Fruit fly (Drosophila melanogaster) whole organism, embryonic: Measurements from ENCODE around the gene pod1.

Experiments
- Atf-2 ChIP-seq: fragments of 200-800 bp; sonication (Bioruptor generic); optimal IDR thresholded peaks from 2 replicates; lab custom pipeline; 2016; ENCODE audit warnings: missing biosample characterization, missing genetic modification characterization
- CG11456 ChIP-seq: fragments of 200-800 bp; sonication (Bioruptor generic); IDR thresholded peaks from 3 replicates; pipeline ENCODE4 v1.3.6; 2022; ENCODE audit warnings: missing biosample characterization, missing genetic modification characterization
- CG12391 ChIP-seq: fragments of 200-800 bp; sonication (Bioruptor generic); optimal IDR thresholded peaks from 3 replicates; lab custom pipeline; 2018; ENCODE audit warnings: missing biosample characterization, mild to moderate bottlenecking, missing genetic modification characterization, moderate library complexity
- CG12744 ChIP-seq: fragments of 200-800 bp; sonication (Bioruptor generic); optimal IDR thresholded peaks from 2 replicates; lab custom pipeline; 2016; ENCODE audit warnings: missing biosample characterization, missing genetic modification characterization
- CG13894 ChIP-seq: fragments of 200-800 bp; sonication (Bioruptor generic); optimal IDR thresholded peaks from 3 replicates; lab custom pipeline; 2018; ENCODE audit warnings: missing biosample characterization, mild to moderate bottlenecking, missing genetic modification characterization, moderate library complexity
- CG14667 ChIP-seq: fragments of 200-800 bp; sonication (Bioruptor generic); IDR thresholded peaks from 2 replicates; pipeline ENCODE4 v1.3.6; 2022; ENCODE audit warnings: missing biosample characterization, missing genetic modification characterization
- CG14710 ChIP-seq: fragments of 200-800 bp; sonication (Bioruptor generic); optimal IDR thresholded peaks from 3 replicates; lab custom pipeline; 2019; ENCODE audit warnings: missing biosample characterization, mild to moderate bottlenecking, missing genetic modification characterization, moderate library complexity
- CG16813 ChIP-seq: fragments of 200-800 bp; sonication (Bioruptor generic); IDR thresholded peaks from 3 replicates; pipeline ENCODE4 v1.3.6; 2022; ENCODE audit warnings: missing biosample characterization, missing genetic modification characterization; ENCODE audit not compliant: partially characterized antibody
- CG17186 ChIP-seq: fragments of 200-800 bp; sonication (Bioruptor generic); optimal IDR thresholded peaks from 3 replicates; lab custom pipeline; 2017; ENCODE audit warnings: missing biosample characterization, missing genetic modification reagents, missing genetic modification characterization
- CG17612 ChIP-seq: fragments of 200-800 bp; sonication (Bioruptor generic); IDR thresholded peaks from 2 replicates; pipeline ENCODE4 v1.3.6; 2022; ENCODE audit warnings: missing biosample characterization, missing genetic modification characterization
- CG18476 ChIP-seq: fragments of 200-800 bp; sonication (Bioruptor generic); optimal IDR thresholded peaks from 2 replicates; lab custom pipeline; 2016; ENCODE audit warnings: missing biosample characterization, mild to moderate bottlenecking, missing genetic modification characterization
- CG2120 ChIP-seq: fragments of 200-800 bp; sonication (Bioruptor generic); optimal IDR thresholded peaks from 3 replicates; lab custom pipeline; 2016; ENCODE audit warnings: missing biosample characterization, missing genetic modification characterization
- CG2712 ChIP-seq: fragments of 200-800 bp; optimal IDR thresholded peaks from 3 replicates; lab custom pipeline; 2019; ENCODE audit warnings: missing biosample characterization, mild to moderate bottlenecking, missing genetic modification characterization, moderate library complexity
- CG4360 ChIP-seq: fragments of 200-800 bp; sonication (Bioruptor generic); IDR thresholded peaks from 2 replicates; pipeline ENCODE4 v1.3.6; 2022; ENCODE audit warnings: missing biosample characterization, missing genetic modification characterization
- CG5180 ChIP-seq: fragments of 200-800 bp; sonication (Bioruptor generic); optimal IDR thresholded peaks from 3 replicates; lab custom pipeline; 2017; ENCODE audit warnings: missing biosample characterization, missing genetic modification characterization, mild to moderate bottlenecking, moderate library complexity, missing genetic modification reagents
- CG6654 ChIP-seq: fragments of 200-800 bp; sonication (Bioruptor generic); optimal IDR thresholded peaks from 2 replicates; lab custom pipeline; 2017; ENCODE audit warnings: missing biosample characterization, mild to moderate bottlenecking, missing genetic modification characterization
- CG6765 ChIP-seq: fragments of 200-800 bp; sonication (Bioruptor generic); optimal IDR thresholded peaks from 3 replicates; lab custom pipeline; 2017; ENCODE audit warnings: missing biosample characterization, mild to moderate bottlenecking, missing genetic modification characterization
- CG8359 ChIP-seq: fragments of 200-800 bp; sonication (Bioruptor generic); optimal IDR thresholded peaks from 2 replicates; lab custom pipeline; 2017; ENCODE audit warnings: missing biosample characterization, mild to moderate bottlenecking, missing genetic modification characterization, borderline replicate concordance
- CG8388 ChIP-seq: fragments of 200-800 bp; sonication (Bioruptor generic); optimal IDR thresholded peaks from 2 replicates; lab custom pipeline; 2019; ENCODE audit warnings: missing biosample characterization, mild to moderate bottlenecking, missing genetic modification characterization, moderate library complexity
- CTCF ChIP-seq: fragments of 200-800 bp; sonication (Bioruptor generic); optimal IDR thresholded peaks from 2 replicates; lab custom pipeline; 2017; ENCODE audit warnings: missing biosample characterization, mild to moderate bottlenecking, missing genetic modification characterization, moderate library complexity
- D19A ChIP-seq: fragments of 200-800 bp; optimal IDR thresholded peaks from 3 replicates; lab custom pipeline; 2019; ENCODE audit warnings: missing biosample characterization, mild to moderate bottlenecking, missing genetic modification characterization, moderate library complexity
- Dek ChIP-seq: fragments of 200-800 bp; sonication (Bioruptor generic); optimal IDR thresholded peaks from 3 replicates; lab custom pipeline; 2019; ENCODE audit warnings: missing biosample characterization, mild to moderate bottlenecking, missing genetic modification characterization, moderate library complexity
- H2.0 ChIP-seq: fragments of 200-800 bp; sonication (Bioruptor generic); IDR thresholded peaks from 2 replicates; pipeline ENCODE4 v1.3.6; 2022; ENCODE audit warnings: missing biosample characterization, missing genetic modification characterization
- HLH54F ChIP-seq: fragments of 200-800 bp; sonication (Bioruptor generic); optimal IDR thresholded peaks from 3 replicates; lab custom pipeline; 2016; ENCODE audit warnings: missing biosample characterization, missing genetic modification characterization
- Hey ChIP-seq: fragments of 200-800 bp; sonication (Bioruptor generic); optimal IDR thresholded peaks from 3 replicates; lab custom pipeline; 2018; ENCODE audit warnings: missing biosample characterization, mild to moderate bottlenecking, missing genetic modification characterization
- HmgD ChIP-seq: fragments of 200-800 bp; sonication (Bioruptor generic); optimal IDR thresholded peaks from 3 replicates; lab custom pipeline; 2016; ENCODE audit warnings: missing biosample characterization, missing genetic modification characterization
- Hr3 ChIP-seq: fragments of 200-800 bp; sonication (Bioruptor generic); optimal IDR thresholded peaks from 3 replicates; lab custom pipeline; 2016; ENCODE audit warnings: missing biosample characterization, missing genetic modification characterization
- Hr51 ChIP-seq, 2 experiments: fragments of 200-800 bp; sonication (Bioruptor generic); optimal IDR thresholded peaks; 2 replicates in 1 of 2; 3 replicates in 1 of 2; lab custom pipeline; 2016 to 2018; ENCODE audit warnings: missing biosample characterization in 2 of 2, missing genetic modification characterization in 2 of 2, mild to moderate bottlenecking in 1 of 2, moderate library complexity in 1 of 2
- Hsf ChIP-seq: fragments of 200-800 bp; sonication (Bioruptor generic); optimal IDR thresholded peaks from 3 replicates; lab custom pipeline; 2016; ENCODE audit warnings: missing biosample characterization, missing genetic modification characterization
- Meics ChIP-seq: fragments of 200-800 bp; sonication (Bioruptor generic); optimal IDR thresholded peaks from 2 replicates; lab custom pipeline; 2017; ENCODE audit warnings: missing biosample characterization, mild to moderate bottlenecking, missing genetic modification characterization
- Pdp1 ChIP-seq, 2 experiments: fragments of 200-800 bp; sonication (Bioruptor generic); optimal IDR thresholded peaks; 3 replicates each; lab custom pipeline; 2016; ENCODE audit warnings: missing biosample characterization in 2 of 2, missing genetic modification characterization in 2 of 2, mild to moderate bottlenecking in 1 of 2, moderate library complexity in 1 of 2
- Sin3A ChIP-seq: fragments of >200 bp; optimal IDR thresholded peaks from 2 replicates; lab custom pipeline; 2018
- ara ChIP-seq: fragments of 200-800 bp; sonication (Bioruptor generic); IDR thresholded peaks from 2 replicates; pipeline ENCODE4 v1.3.6; 2022; ENCODE audit warnings: missing biosample characterization, missing genetic modification characterization
- ase ChIP-seq: fragments of 200-800 bp; sonication (Bioruptor generic); IDR thresholded peaks from 3 replicates; pipeline ENCODE4 v1.3.6; 2022; ENCODE audit warnings: missing biosample characterization, missing genetic modification characterization
- bcd ChIP-seq: fragments of 200-800 bp; sonication (Bioruptor generic); optimal IDR thresholded peaks from 2 replicates; lab custom pipeline; 2017; ENCODE audit warnings: missing biosample characterization, mild to moderate bottlenecking, missing genetic modification characterization
- bowl ChIP-seq: fragments of 200-800 bp; sonication (Bioruptor generic); IDR thresholded peaks from 2 replicates; pipeline ENCODE4 v1.3.6; 2022; ENCODE audit warnings: missing biosample characterization, missing genetic modification characterization
- dan ChIP-seq: fragments of 200-800 bp; sonication (Bioruptor generic); IDR thresholded peaks from 2 replicates; pipeline ENCODE4 v1.3.6; 2022; ENCODE audit warnings: missing biosample characterization, missing genetic modification characterization
- danr ChIP-seq: fragments of 200-800 bp; sonication (Bioruptor generic); IDR thresholded peaks from 2 replicates; pipeline ENCODE4 v1.3.6; 2022; ENCODE audit warnings: missing biosample characterization, missing genetic modification characterization
- eyg ChIP-seq: fragments of 200-800 bp; sonication (Bioruptor generic); optimal IDR thresholded peaks from 3 replicates; lab custom pipeline; 2016; ENCODE audit warnings: missing biosample characterization, missing genetic modification characterization
- fd96Cb ChIP-seq: fragments of 200-800 bp; sonication (Bioruptor generic); optimal IDR thresholded peaks from 2 replicates; lab custom pipeline; 2018; ENCODE audit warnings: missing biosample characterization, mild to moderate bottlenecking, missing genetic modification characterization, moderate library complexity
- gcm2 ChIP-seq: fragments of 200-800 bp; sonication (Bioruptor generic); optimal IDR thresholded peaks from 2 replicates; lab custom pipeline; 2016; ENCODE audit warnings: missing biosample characterization, missing genetic modification characterization
- grau ChIP-seq: fragments of 200-800 bp; optimal IDR thresholded peaks from 3 replicates; lab custom pipeline; 2019; ENCODE audit warnings: missing biosample characterization, mild to moderate bottlenecking, missing genetic modification characterization, moderate library complexity
- nerfin-2 ChIP-seq: fragments of 200-800 bp; sonication (Bioruptor generic); IDR thresholded peaks from 2 replicates; pipeline ENCODE4 v1.3.6; 2022; ENCODE audit warnings: missing biosample characterization, missing genetic modification characterization; ENCODE audit not compliant: partially characterized antibody
- pb ChIP-seq: fragments of 200-800 bp; sonication (Bioruptor generic); optimal IDR thresholded peaks from 3 replicates; lab custom pipeline; 2016; ENCODE audit warnings: missing biosample characterization, missing genetic modification characterization
- pfk ChIP-seq: fragments of 200-800 bp; sonication (Bioruptor generic); optimal IDR thresholded peaks from 2 replicates; lab custom pipeline; 2018; ENCODE audit warnings: missing biosample characterization, mild to moderate bottlenecking, missing genetic modification characterization, moderate library complexity
- phol ChIP-seq: fragments of 200-800 bp; sonication (Bioruptor generic); optimal IDR thresholded peaks from 3 replicates; lab custom pipeline; 2018; ENCODE audit warnings: missing biosample characterization, mild to moderate bottlenecking, missing genetic modification characterization, moderate library complexity
- schlank ChIP-seq: fragments of 200-800 bp; sonication (Bioruptor generic); optimal IDR thresholded peaks from 2 replicates; lab custom pipeline; 2018; ENCODE audit warnings: missing biosample characterization, mild to moderate bottlenecking, missing genetic modification characterization
- stwl ChIP-seq: fragments of 200-800 bp; sonication (Bioruptor generic); optimal IDR thresholded peaks from 3 replicates; lab custom pipeline; 2018; ENCODE audit warnings: missing biosample characterization, mild to moderate bottlenecking, missing genetic modification characterization, moderate library complexity
- trem ChIP-seq: fragments of 200-800 bp; optimal IDR thresholded peaks from 3 replicates; lab custom pipeline; 2019; ENCODE audit warnings: missing biosample characterization, mild to moderate bottlenecking, missing genetic modification characterization, moderate library complexity
- ttk ChIP-seq: fragments of 200-800 bp; sonication (Bioruptor generic); IDR thresholded peaks from 2 replicates; pipeline ENCODE4 v2.1.2; 2022; ENCODE audit warnings: missing biosample characterization, missing genetic modification characterization
- unpg ChIP-seq: fragments of 200-800 bp; sonication (Bioruptor generic); optimal IDR thresholded peaks from 3 replicates; lab custom pipeline; 2018; ENCODE audit warnings: missing biosample characterization, mild to moderate bottlenecking, missing genetic modification characterization, moderate library complexity

Gene pod1

dm6 chrX:6852574-6852973 is 49.1 kb downstream of the pod1 start (continued):
- TF ChIP-seq Pdp1 (GFP tag; optimal IDR thresholded peaks at IDR 0.05; lab: Kevin White, UChicago) (peak; percentile 89 to 93), CG16813 (GFP tag; lab: Robert Waterston, UW) (no peak), CG2120 (GFP tag; lab: Kevin White, UChicago) (peak; percentile 94), CG18476 (GFP tag; lab: Kevin White, UChicago) (peak; percentile 89), Atf-2 (GFP tag; lab: Kevin White, UChicago) (peak; percentile 90), stwl (tag; lab: Kevin White, UChicago) (peak; percentile 57), HLH54F (peak; percentile 93), gcm2 (GFP tag; lab: Kevin White, UChicago) (peak; percentile 72), phol (tag; lab: Kevin White, UChicago) (peak; percentile 93), ase (peak; percentile 70), nerfin-2 (no peak), ttk (GFP tag; lab: Robert Waterston, UW) (peak; percentile 80), eyg (GFP tag; lab: Kevin White, UChicago) (peak; percentile 90), D19A (tag; lab: Kevin White, UChicago) (peak; percentile 84), CG12391 (tag; lab: Kevin White, UChicago) (peak; percentile 92), CG8388 (GFP tag; lab: Kevin White, UChicago) (peak; percentile 83), CG13894 (tag; lab: Kevin White, UChicago) (peak; percentile 94), dan (GFP tag; lab: Robert Waterston, UW) (no peak), Hr51 (GFP tag; optimal IDR thresholded peaks at IDR 0.05; lab: Kevin White, UChicago) (peak; percentile 85 to 92), CG14667 (GFP tag; lab: Robert Waterston, UW) (peak; percentile 78), CG5180 (GFP tag; lab: Kevin White, UChicago) (peak; percentile 58), CG17612 (GFP tag; lab: Robert Waterston, UW) (peak; percentile 56; the same call in 1 of the 2 replicates), Sin3A (lab: Kevin White, UChicago) (peak; percentile 43), pfk (GFP tag; lab: Kevin White, UChicago) (peak; percentile 41), ara (GFP tag; lab: Robert Waterston, UW) (peak; percentile 83), danr (GFP tag; lab: Robert Waterston, UW) (peak; percentile 75; the same call in 1 of the 2 replicates), CG6654 (peak; percentile 71), CG2712 (tag; lab: Kevin White, UChicago) (peak; percentile 92), CG11456 (GFP tag; lab: Robert Waterston, UW) (peak; percentile 84), CG8359 (GFP tag; lab: Kevin White, UChicago) (peak; percentile 64), bowl (GFP tag; lab: Robert Waterston, UW) (peak; percentile 12; the same call in 1 of the 2 replicates), Hsf (GFP tag; lab: Kevin White, UChicago) (peak; percentile 89), CG6765 (GFP tag; lab: Kevin White, UChicago) (peak; percentile 68), unpg (GFP tag; lab: Kevin White, UChicago) (peak; percentile 91), grau (peak; percentile 93), HmgD (GFP tag; lab: Kevin White, UChicago) (peak; percentile 84), CTCF (GFP tag; lab: Kevin White, UChicago) (peak; percentile 73), Dek (peak; percentile 91), CG17186 (peak; percentile 89), bcd (GFP tag; lab: Kevin White, UChicago) (peak; percentile 90), Hey (tag; lab: Kevin White, UChicago) (peak; percentile 60), H2.0 (GFP tag; lab: Robert Waterston, UW) (peak; percentile 84), schlank (tag; lab: Kevin White, UChicago) (peak; percentile 86), fd96Cb (tag; lab: Kevin White, UChicago) (peak; percentile 91), CG4360 (peak; percentile 59), CG14710 (tag; lab: Kevin White, UChicago) (peak; percentile 91), pb (GFP tag; lab: Kevin White, UChicago) (peak; percentile 91), trem (peak; percentile 90), CG12744 (GFP tag; lab: Kevin White, UChicago) (peak; percentile 85), Hr3 (peak; percentile 82), Meics (GFP tag; lab: Kevin White, UChicago) (peak; percentile 93)
